Fruit fly (Drosophila melanogaster) whole organism, adult: ENCODE measurements around the gene CG3355.

Source experiments
- CG14711 ChIP-seq: fragments of 200-800 bp; sonication (Bioruptor generic); optimal IDR thresholded peaks from 2 replicates; lab custom pipeline; 2018; ENCODE audit warnings: missing biosample characterization, mild to moderate bottlenecking, missing genetic modification characterization, moderate library complexity
- CG1620 ChIP-seq: fragments of 200-800 bp; sonication (Bioruptor generic); optimal IDR thresholded peaks from 2 replicates; lab custom pipeline; 2016; ENCODE audit warnings: missing biosample characterization, missing genetic modification characterization
- CG33017 ChIP-seq: fragments of 200-800 bp; sonication (Bioruptor generic); optimal IDR thresholded peaks from 2 replicates; lab custom pipeline; 2018; ENCODE audit warnings: missing biosample characterization, mild to moderate bottlenecking, missing genetic modification characterization, moderate library complexity
- CG5204 ChIP-seq: fragments of 200-800 bp; sonication (Bioruptor generic); optimal IDR thresholded peaks from 2 replicates; lab custom pipeline; 2016; ENCODE audit warnings: missing biosample characterization, missing genetic modification characterization
- CG7101 ChIP-seq: fragments of 200-800 bp; sonication (Bioruptor generic); optimal IDR thresholded peaks from 2 replicates; lab custom pipeline; 2018; ENCODE audit warnings: missing biosample characterization, mild to moderate bottlenecking, missing genetic modification characterization, moderate library complexity
- Crg-1 ChIP-seq: fragments of 200-800 bp; sonication (Bioruptor generic); optimal IDR thresholded peaks from 2 replicates; lab custom pipeline; 2016; ENCODE audit warnings: missing biosample characterization, missing genetic modification characterization
- Hr96 ChIP-seq: fragments of 200-800 bp; sonication (Bioruptor generic); optimal IDR thresholded peaks from 2 replicates; lab custom pipeline; 2016; ENCODE audit warnings: missing biosample characterization, missing genetic modification characterization
- Mnt ChIP-seq: fragments of 200-800 bp; sonication (Bioruptor generic); optimal IDR thresholded peaks from 2 replicates; lab custom pipeline; 2016; ENCODE audit warnings: missing biosample characterization, mild to moderate bottlenecking, missing genetic modification characterization
- bab1 ChIP-seq: fragments of 200-800 bp; sonication (Bioruptor generic); optimal IDR thresholded peaks from 3 replicates; lab custom pipeline; 2019; ENCODE audit warnings: missing biosample characterization, mild to moderate bottlenecking, missing genetic modification characterization, moderate library complexity
- cic ChIP-seq: fragments of 200-800 bp; sonication (Bioruptor generic); optimal IDR thresholded peaks from 2 replicates; lab custom pipeline; 2017; ENCODE audit warnings: missing biosample characterization, mild to moderate bottlenecking, missing genetic modification characterization, moderate library complexity
- kay ChIP-seq: fragments of 200-800 bp; sonication (Bioruptor generic); peaks from one replicate; lab custom pipeline; 2016; ENCODE audit warnings: missing biosample characterization, missing genetic modification characterization, borderline replicate concordance
- pad ChIP-seq: fragments of 200-800 bp; sonication (Bioruptor generic); optimal IDR thresholded peaks from 3 replicates; lab custom pipeline; 2017; ENCODE audit warnings: missing biosample characterization, missing genetic modification characterization, mild to moderate bottlenecking, moderate library complexity, missing genetic modification reagents
- tj ChIP-seq: fragments of 200-800 bp; sonication (Bioruptor generic); optimal IDR thresholded peaks from 3 replicates; lab custom pipeline; 2017; ENCODE audit warnings: missing biosample characterization, mild to moderate bottlenecking, missing genetic modification characterization, moderate library complexity
- toe ChIP-seq: fragments of 200-800 bp; sonication (Bioruptor generic); optimal IDR thresholded peaks from 2 replicates; lab custom pipeline; 2016; ENCODE audit warnings: missing biosample characterization, missing genetic modification characterization

DNA sequence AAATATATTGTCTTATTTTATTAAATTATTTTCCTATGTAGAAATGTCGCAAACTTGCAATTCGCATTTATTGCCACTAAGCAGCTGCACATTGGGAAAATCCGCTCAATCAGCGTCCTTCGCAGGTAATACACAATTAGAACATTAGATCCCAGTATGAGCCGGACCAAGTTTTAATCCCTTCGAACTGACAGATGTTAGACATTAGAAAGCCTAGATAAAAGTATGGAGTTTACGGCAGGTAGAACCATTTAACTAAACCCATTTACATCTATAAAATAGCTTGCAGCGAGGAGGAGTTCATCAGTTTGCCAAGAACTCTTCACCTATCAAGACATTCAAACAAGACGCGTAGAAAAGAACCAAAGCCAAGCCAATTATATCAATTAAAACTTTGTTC, 36.0 kb downstream of the CG3355 start, which contains the start of gene Elba3:
- TF ChIP-seq cic (no peak), CG5204 (GFP tag; lab: Kevin White, UChicago) (no peak), CG14711 (no peak), CG33017 (tag; lab: Kevin White, UChicago) (no peak), kay (no peak), Mnt (GFP tag; lab: Kevin White, UChicago) (no peak), bab1 (GFP tag; lab: Kevin White, UChicago) (no peak), tj (GFP tag; lab: Kevin White, UChicago) (no peak), Hr96 (GFP tag; lab: Kevin White, UChicago) (no peak), CG7101 (tag; lab: Kevin White, UChicago) (no peak), Crg-1 (no peak), CG1620 (no peak), toe (no peak), pad (GFP tag; lab: Kevin White, UChicago) (no peak)
